Fruit fly (Drosophila melanogaster) whole organism, pupa: ENCODE measurements around the gene trio.

Source experiments
- EcR ChIP-seq: fragments of 200-800 bp; sonication (Bioruptor generic); optimal IDR thresholded peaks from 3 replicates; lab custom pipeline; 2019; ENCODE audit warnings: missing biosample characterization, missing genetic modification characterization, mild to moderate bottlenecking, moderate library complexity, missing genetic modification reagents

Gene trio

dm6 chr3L:952152-952551 lies 82.5 kb downstream of the trio start:
- TF ChIP-seq EcR (GFP tag; lab: Kevin White, UChicago) = no peak
- TF ChIP-seq, all 21 proteins: peak for 0
